Worm (Caenorhabditis elegans): ENCODE data around the gene Y62F5A.10.

- no peak for TF ChIP-seq nhr-11 (tag; optimal IDR thresholded peaks at IDR 0.05)
- no peak for TF ChIP-seq sox-4 (tag; optimal IDR thresholded peaks at IDR 0.05)
- no peak for TF ChIP-seq zip-5 (tag; optimal IDR thresholded peaks at IDR 0.05)
- no peak for TF ChIP-seq ceh-22 (tag; optimal IDR thresholded peaks at IDR 0.05)
- no peak for TF ChIP-seq pag-3 (tag; optimal IDR thresholded peaks at IDR 0.05; ENCODE audit: borderline replicate concordance)
- no peak for TF ChIP-seq hlh-15 (tag; optimal IDR thresholded peaks at IDR 0.05)
- TF ChIP-seq pha-4 (tag; optimal IDR thresholded peaks at IDR 0.05) = no peak
- no peak for TF ChIP-seq ets-4 (tag; optimal IDR thresholded peaks at IDR 0.05)
- no peak for TF ChIP-seq unc-55 (GFP tag; optimal IDR thresholded peaks at IDR 0.05)
- no peak for TF ChIP-seq tbx-2 (tag; optimal IDR thresholded peaks at IDR 0.05)
- no peak for TF ChIP-seq ceh-48 (tag; optimal IDR thresholded peaks at IDR 0.05)
- no peak for TF ChIP-seq T23F11.4 (GFP tag; optimal IDR thresholded peaks at IDR 0.05)
- TF ChIP-seq ceh-14 (tag; optimal IDR thresholded peaks at IDR 0.05) = no peak
- TF ChIP-seq lin-11 (tag; optimal IDR thresholded peaks at IDR 0.05) = no peak
Observed at ce11 chrII:11495307-11495706, 26.1 kb upstream of the Y62F5A.10 start, which contains the start of the genes ooc-3 and B0334.4.

All from whole organism, late embryonic.